Fruit fly (Drosophila melanogaster): ENCODE results near the gene fws.

Gene fws

dm6 chr2L:17514090-17514715 lies 33.4 kb upstream of the fws start (continued):
- TF ChIP-seq Ravus (GFP tag; IDR thresholded peaks at IDR 0.05) (peak; percentile 35), Vsx1 (GFP tag; optimal IDR thresholded peaks at IDR 0.05) (peak; percentile 75), CG16813 (GFP tag; IDR thresholded peaks at IDR 0.05; ENCODE audit: partially characterized antibody) (no peak), Scr (GFP tag; IDR thresholded peaks at IDR 0.05; ENCODE audit: partially characterized antibody) (no peak), run (tag; optimal IDR thresholded peaks at IDR 0.05) (peak; percentile 74), Hr78 (GFP tag; optimal IDR thresholded peaks at IDR 0.05) (peak in 1 of 2 experiments; percentile 62), sisA (GFP tag; IDR thresholded peaks at IDR 0.05) (peak; percentile 83), Dbx (GFP tag; IDR thresholded peaks at IDR 0.05) (peak; percentile 74), CG12299 (tag; optimal IDR thresholded peaks at IDR 0.05) (peak; percentile 85), z (GFP tag; IDR thresholded peaks at IDR 0.05) (0 out of 3 replicates have a peak, but pooled peaks have one; percentile 42), prd (optimal IDR thresholded peaks at IDR 0.05) (no peak), prd (GFP tag; IDR thresholded peaks at IDR 0.05) (peak; percentile 91), Adf1 (GFP tag; IDR thresholded peaks at IDR 0.05) (peak; percentile 44; the same call in 1 of the 2 replicates), CG4707 (GFP tag; optimal IDR thresholded peaks at IDR 0.05) (peak; percentile 72), Trl (optimal IDR thresholded peaks at IDR 0.05) (no peak), Trl (GFP tag; optimal IDR thresholded peaks at IDR 0.05) (peak; percentile 74), C15 (GFP tag; IDR thresholded peaks at IDR 0.05) (no peak), slou (GFP tag; optimal IDR thresholded peaks at IDR 0.05) (peak; percentile 85), Hsf (GFP tag; optimal IDR thresholded peaks at IDR 0.05) (peak; percentile 81), Lhr (GFP tag; optimal IDR thresholded peaks at IDR 0.05) (peak; percentile 69), nmo (GFP tag; optimal IDR thresholded peaks at IDR 0.05) (peak; percentile 92), ssp (GFP tag; IDR thresholded peaks at IDR 0.05) (peak; percentile 72), CG4424 (GFP tag; optimal IDR thresholded peaks at IDR 0.05) (peak; percentile 90), esg (GFP tag; conservative IDR thresholded peaks at IDR 0.05) (peak; percentile 72), CG8089 (GFP tag; optimal IDR thresholded peaks at IDR 0.05) (peak; percentile 58), zen (tag; optimal IDR thresholded peaks at IDR 0.05) (peak; percentile 91), tio (GFP tag; optimal IDR thresholded peaks at IDR 0.05) (peak; percentile 78), CG17328 (GFP tag; IDR thresholded peaks at IDR 0.05) (peak; percentile 85), CG4730 (GFP tag; IDR thresholded peaks at IDR 0.05) (peak; percentile 85), CG6791 (GFP tag; IDR thresholded peaks at IDR 0.05; ENCODE audit: partially characterized antibody) (no peak), ash1 (GFP tag; optimal IDR thresholded peaks at IDR 0.05) (no peak), CG10431 (GFP tag; optimal IDR thresholded peaks at IDR 0.05) (peak; percentile 82), Dref (GFP tag; IDR thresholded peaks at IDR 0.05) (no peak), Poxn (GFP tag; IDR thresholded peaks at IDR 0.05) (peak; percentile 35; the same call in 1 of the 2 replicates), CG32772 (GFP tag; IDR thresholded peaks at IDR 0.05) (peak; percentile 87), Doc2 (GFP tag; IDR thresholded peaks at IDR 0.05) (no peak), CG4404 (GFP tag; IDR thresholded peaks at IDR 0.05) (peak; percentile 86), dm (GFP tag; optimal IDR thresholded peaks at IDR 0.05) (peak; percentile 54), Elba2 (GFP tag; optimal IDR thresholded peaks at IDR 0.05) (peak; percentile 24), slp2 (GFP tag; optimal IDR thresholded peaks at IDR 0.05) (peak; percentile 47), ara (GFP tag; IDR thresholded peaks at IDR 0.05) (peak; percentile 88), Nf-YC (tag; optimal IDR thresholded peaks at IDR 0.05) (peak; percentile 79), sqz (GFP tag; optimal IDR thresholded peaks at IDR 0.05) (peak; percentile 86), NK7.1 (GFP tag; optimal IDR thresholded peaks at IDR 0.05) (peak; percentile 57), CG13287 (GFP tag; IDR thresholded peaks at IDR 0.05; ENCODE audit: partially characterized antibody) (no peak), Chrac-16 (GFP tag; optimal IDR thresholded peaks at IDR 0.05) (peak; percentile 84), CG11504 (tag; optimal IDR thresholded peaks at IDR 0.05) (peak; percentile 92), CG15514 (GFP tag; optimal IDR thresholded peaks at IDR 0.05) (peak; percentile 69), Bgb (GFP tag; IDR thresholded peaks at IDR 0.05; ENCODE audit: partially characterized antibody) (no peak), Dip3 (GFP tag; optimal IDR thresholded peaks at IDR 0.05) (peak; percentile 21), Bteb2 (GFP tag; optimal IDR thresholded peaks at IDR 0.05) (no peak)

Measured in whole organism, embryonic.